Worm (Caenorhabditis elegans): Measurements from ENCODE around the gene mtm-6.
"Not testable (repeated sequence)": the region's sequence is repeated elsewhere in the genome, so short reads cannot be mapped to it uniquely, and the experiment has no call there.

Gene mtm-6

ce11 chrIII:13395262-13395661, 48.4 kb downstream of the mtm-6 start, which contains the start of gene F11F1.1:
Gene F11F1.1 (plus strand): TSS chrIII:13395562.
- TF ChIP-seq ceh-19 (GFP tag; optimal IDR thresholded peaks at IDR 0.05): no peak
- TF ChIP-seq nhr-11 (tag; optimal IDR thresholded peaks at IDR 0.05): no peak
- no peak for TF ChIP-seq dmd-4 (tag; optimal IDR thresholded peaks at IDR 0.05; ENCODE audit: borderline replicate concordance)
- no peak for TF ChIP-seq pros-1 (tag; optimal IDR thresholded peaks at IDR 0.05)
- no peak for TF ChIP-seq pha-2 (tag; optimal IDR thresholded peaks at IDR 0.05)
- no peak for TF ChIP-seq F13H6.1 (tag; optimal IDR thresholded peaks at IDR 0.05)
- no peak for TF ChIP-seq ama-1 (optimal IDR thresholded peaks at IDR 0.05)

- TF ChIP-seq npax-4 (tag; optimal IDR thresholded peaks at IDR 0.05); ceh-19 (GFP tag; optimal IDR thresholded peaks at IDR 0.05); unc-86 (tag; optimal IDR thresholded peaks at IDR 0.05): not testable (repeated sequence)
These were observed 54.9 kb downstream of the mtm-6 start, which contains the start of the genes srlf-9 and srlf-10 for ce11 chrIII:13401673-13402258. Gene srlf-9 (minus strand): TSS chrIII:13401773. Gene srlf-10 (plus strand): TSS chrIII:13402208.

ce11 chrIII:13402934-13403333, 56.0 kb downstream of the mtm-6 start, which contains the start of gene mig-18:
Gene mig-18 (plus strand): TSS chrIII:13403234.
- TF ChIP-seq ceh-18 (tag; optimal IDR thresholded peaks at IDR 0.05) (no peak), hlh-8 (tag; optimal IDR thresholded peaks at IDR 0.05) (no peak), ceh-48 (tag; optimal IDR thresholded peaks at IDR 0.05) (no peak), ceh-30 (tag; optimal IDR thresholded peaks at IDR 0.05) (no peak), ceh-6 (GFP tag; optimal IDR thresholded peaks at IDR 0.05) (no peak), madf-2 (tag; optimal IDR thresholded peaks at IDR 0.05) (no peak), unc-42 (tag; optimal IDR thresholded peaks at IDR 0.05) (no peak), ztf-16 (tag; optimal IDR thresholded peaks at IDR 0.05) (no peak), ahr-1 (tag; optimal IDR thresholded peaks at IDR 0.05) (no peak), pax-1 (tag; optimal IDR thresholded peaks at IDR 0.05) (no peak), fkh-10 (GFP tag; optimal IDR thresholded peaks at IDR 0.05) (no peak), tbx-2 (tag; optimal IDR thresholded peaks at IDR 0.05) (no peak), dmd-4 (tag; optimal IDR thresholded peaks at IDR 0.05; ENCODE audit: borderline replicate concordance) (no peak), hlh-30 (tag; optimal IDR thresholded peaks at IDR 0.05; ENCODE audit: insufficient read depth) (no peak), ets-4 (tag; optimal IDR thresholded peaks at IDR 0.05) (no peak), sdc-2 (tag; optimal IDR thresholded peaks at IDR 0.05) (no peak)

- TF ChIP-seq K02D7.2 (tag; optimal IDR thresholded peaks at IDR 0.05) (no peak), ttx-3 (tag; optimal IDR thresholded peaks at IDR 0.05) (no peak), fkh-10 (GFP tag; optimal IDR thresholded peaks at IDR 0.05) (no peak), ceh-18 (tag; optimal IDR thresholded peaks at IDR 0.05) (no peak), hlh-13 (GFP tag; optimal IDR thresholded peaks at IDR 0.05) (no peak), unc-3 (GFP tag; conservative IDR thresholded peaks at IDR 0.05) (no peak), unc-3 (tag; optimal IDR thresholded peaks at IDR 0.05) (no peak), pax-1 (tag; optimal IDR thresholded peaks at IDR 0.05) (no peak), odd-2 (tag; optimal IDR thresholded peaks at IDR 0.05) (no peak), che-1 (tag; optimal IDR thresholded peaks at IDR 0.05) (no peak), pros-1 (tag; optimal IDR thresholded peaks at IDR 0.05) (no peak), eyg-1 (tag; optimal IDR thresholded peaks at IDR 0.05) (no peak), dve-1 (tag; optimal IDR thresholded peaks at IDR 0.05) (no peak), hlh-15 (tag; optimal IDR thresholded peaks at IDR 0.05) (no peak), hlh-8 (tag; optimal IDR thresholded peaks at IDR 0.05) (no peak), ceh-45 (GFP tag; IDR thresholded peaks at IDR 0.05) (no peak)
These were observed 57.5 kb downstream of the mtm-6 start, which contains the start of gene ttr-52 for ce11 chrIII:13404418-13404817. Gene ttr-52 (plus strand): TSS chrIII:13404718.

Data from whole organism, late embryonic.